Worm (Caenorhabditis elegans) whole organism, L4/young adult: Measurements from ENCODE around the gene nlp-2.

Source experiments
- dao-5 ChIP-seq: sonication (generic microtip); optimal IDR thresholded peaks from 2 replicates; lab custom pipeline; 2016; ENCODE audit warnings: missing genotype, missing genetic modification characterization, moderate library complexity, missing compliant biosample characterization
- him-1 ChIP-seq: sonication (generic microtip); optimal IDR thresholded peaks from 2 replicates; lab custom pipeline; 2016; ENCODE audit warnings: missing genotype, missing genetic modification reagents, missing genetic modification characterization, missing compliant biosample characterization

ce11 chrX:2362872-2363271, 18.3 kb upstream of the nlp-2 start:
- TF ChIP-seq him-1 (tag; lab: Kevin White, UChicago) (no peak), dao-5 (tag; lab: Kevin White, UChicago) (no peak)
